Worm (Caenorhabditis elegans) whole organism, early embryonic: ENCODE measurements around the gene ttc-39B.

Experiments used
- ceh-36 ChIP-seq: sonication (generic microtip); optimal IDR thresholded peaks from 2 replicates; lab custom pipeline; 2016; ENCODE audit warnings: missing genetic modification characterization, inconsistent platforms, missing compliant biosample characterization
- flt-1 ChIP-seq: fragments of 200-800 bp; sonication (Bioruptor generic); IDR thresholded peaks from 2 replicates; pipeline ENCODE4 v1.3.6; 2022; ENCODE audit warnings: missing genetic modification characterization, missing compliant biosample characterization
- sea-1 ChIP-seq: fragments of 200-800 bp; sonication (Bioruptor generic); conservative IDR thresholded peaks from 2 replicates; pipeline ENCODE4 v1.3.6; 2022; ENCODE audit warnings: missing genetic modification characterization, missing compliant biosample characterization
- tbx-37 ChIP-seq: fragments of 200-800 bp; sonication (Bioruptor generic); conservative IDR thresholded peaks from 2 replicates; pipeline ENCODE4 v1.3.6; 2022; ENCODE audit warnings: missing genetic modification reagents, missing genetic modification characterization, missing compliant biosample characterization

ce11 chrII:6335358-6335757, 1.6 kb upstream of the ttc-39B start, which contains the start of gene C32D5.14:
- TF ChIP-seq tbx-37 (GFP tag; lab: Robert Waterston, UW) (no peak), flt-1 (GFP tag; lab: Robert Waterston, UW) (no peak), ceh-36 (tag; lab: Kevin White, UChicago) (no peak), sea-1 (no peak)
